Fruit fly (Drosophila melanogaster) S2 (cell line): ENCODE data around the gene CG7945.

Experiments used
- CG8478 ChIP-seq: fragments of >200 bp; optimal IDR thresholded peaks from 2 replicates; lab custom pipeline; 2018
- CTCF ChIP-seq, 2 experiments: fragments of >200 bp; optimal IDR thresholded peaks; 2 replicates each; lab custom pipeline; 2018

DNA sequence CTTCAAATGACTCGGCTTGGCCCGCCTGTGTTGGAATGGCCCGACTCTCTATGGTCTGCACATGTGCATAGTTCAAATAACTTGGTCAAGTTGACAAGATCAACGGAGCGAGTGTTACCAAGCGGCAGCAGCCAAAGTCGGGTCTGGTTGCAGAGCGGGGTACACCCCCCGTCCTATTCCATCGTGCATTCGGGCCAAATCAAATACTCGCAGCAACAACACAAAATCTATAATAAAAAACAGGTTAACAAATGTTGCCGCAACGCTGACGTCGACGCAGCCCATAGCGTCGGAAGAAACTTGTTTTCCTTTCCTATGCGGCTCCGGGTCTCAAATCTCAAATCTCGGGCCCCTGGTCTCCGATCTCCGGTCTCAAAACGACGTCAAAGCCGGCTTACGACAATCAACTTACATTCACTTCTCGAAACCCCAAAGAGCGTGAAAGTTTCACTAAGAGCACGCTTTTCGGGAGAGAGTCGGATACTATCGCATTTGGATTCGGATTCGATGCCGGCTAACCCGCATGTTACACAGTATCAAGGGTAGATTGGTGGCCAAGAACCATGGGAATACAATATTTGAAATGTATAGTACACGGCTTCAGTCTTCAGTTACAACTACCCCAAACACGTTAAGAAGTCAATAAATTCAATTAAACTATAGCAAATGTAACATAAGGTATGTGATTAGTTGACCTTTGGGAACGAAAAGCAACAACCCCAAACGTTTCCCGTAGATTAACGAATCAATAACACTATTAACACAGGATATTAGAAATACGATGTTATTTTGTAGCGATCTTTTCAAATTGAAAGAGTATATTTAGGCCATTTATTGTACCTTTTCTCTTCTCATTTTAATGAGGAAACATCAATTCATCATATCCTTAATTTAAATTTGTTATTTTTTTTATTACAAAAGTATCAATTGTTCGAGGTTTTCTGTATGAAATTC, 10.6 kb upstream of the CG7945 start:
- TF ChIP-seq CTCF (optimal IDR thresholded peaks at IDR 0.05; lab: Kevin White, UChicago) (no peak), CG8478 (no peak)
